Fruit fly (Drosophila melanogaster) whole organism, embryonic: ENCODE results near the gene CG13392.

Experiments
- Atf3 ChIP-seq: fragments of 200-800 bp; sonication (Bioruptor generic); optimal IDR thresholded peaks from 3 replicates; lab custom pipeline; 2016; ENCODE audit warnings: missing biosample characterization, missing genetic modification characterization
- BEAF-32 ChIP-seq: fragments of 200-800 bp; sonication (Bioruptor generic); optimal IDR thresholded peaks from 3 replicates; lab custom pipeline; 2017; ENCODE audit warnings: missing biosample characterization, missing genetic modification characterization, mild to moderate bottlenecking, moderate library complexity, missing genetic modification reagents
- Bdp1 ChIP-seq: fragments of 200-800 bp; sonication (Bioruptor generic); optimal IDR thresholded peaks from 3 replicates; lab custom pipeline; 2016; ENCODE audit warnings: missing biosample characterization, missing genetic modification characterization
- CG10147 ChIP-seq: fragments of 200-800 bp; sonication (Bioruptor generic); optimal IDR thresholded peaks from 2 replicates; lab custom pipeline; 2019; ENCODE audit warnings: missing biosample characterization, mild to moderate bottlenecking, missing genetic modification characterization, moderate library complexity
- CG14667 ChIP-seq: fragments of 200-800 bp; sonication (Bioruptor generic); IDR thresholded peaks from 2 replicates; pipeline ENCODE4 v1.3.6; 2022; ENCODE audit warnings: missing biosample characterization, missing genetic modification characterization
- CG15269 ChIP-seq: fragments of 200-800 bp; sonication (Bioruptor generic); optimal IDR thresholded peaks from 2 replicates; lab custom pipeline; 2018; ENCODE audit warnings: missing biosample characterization, mild to moderate bottlenecking, missing genetic modification characterization, moderate library complexity
- CG1603 ChIP-seq: fragments of 200-800 bp; sonication (Bioruptor generic); optimal IDR thresholded peaks from 2 replicates; lab custom pipeline; 2019; ENCODE audit warnings: missing biosample characterization, mild to moderate bottlenecking, missing genetic modification characterization, moderate library complexity
- CG17359 ChIP-seq: fragments of 200-800 bp; sonication (Bioruptor generic); optimal IDR thresholded peaks from 3 replicates; lab custom pipeline; 2018; ENCODE audit warnings: missing biosample characterization, mild to moderate bottlenecking, missing genetic modification characterization, moderate library complexity
- CG17612 ChIP-seq: fragments of 200-800 bp; sonication (Bioruptor generic); IDR thresholded peaks from 2 replicates; pipeline ENCODE4 v1.3.6; 2022; ENCODE audit warnings: missing biosample characterization, missing genetic modification characterization
- CG18262 ChIP-seq: fragments of 200-800 bp; optimal IDR thresholded peaks from 3 replicates; lab custom pipeline; 2019; ENCODE audit warnings: missing biosample characterization, mild to moderate bottlenecking, missing genetic modification characterization, moderate library complexity
- CG31224 ChIP-seq: fragments of 200-800 bp; sonication (Bioruptor generic); IDR thresholded peaks from 2 replicates; pipeline ENCODE4 v1.3.6; 2022; ENCODE audit warnings: missing biosample characterization, missing genetic modification characterization
- CG31388 ChIP-seq: fragments of 200-800 bp; sonication (Bioruptor generic); optimal IDR thresholded peaks from 2 replicates; lab custom pipeline; 2016; ENCODE audit warnings: missing biosample characterization, missing genetic modification characterization
- CG32772 ChIP-seq: fragments of 200-800 bp; sonication (Bioruptor generic); IDR thresholded peaks from 2 replicates; pipeline ENCODE4 v1.3.6; 2022; ENCODE audit warnings: missing biosample characterization, missing genetic modification characterization
- CG43689 ChIP-seq: fragments of 200-800 bp; sonication (Bioruptor generic); IDR thresholded peaks from 2 replicates; pipeline ENCODE4 v1.3.6; 2022; ENCODE audit warnings: missing biosample characterization, missing genetic modification characterization
- CG7745 ChIP-seq: fragments of 200-800 bp; sonication (Bioruptor generic); optimal IDR thresholded peaks from 2 replicates; lab custom pipeline; 2018; ENCODE audit warnings: missing biosample characterization, mild to moderate bottlenecking, missing genetic modification characterization, moderate library complexity
- CG8290 ChIP-seq, 3 experiments: fragments of 200-800 bp; sonication (Bioruptor generic); optimal IDR thresholded peaks; 2 replicates each; lab custom pipeline; 2016 to 2019; ENCODE audit warnings: missing biosample characterization in 3 of 3, missing genetic modification characterization in 3 of 3, mild to moderate bottlenecking in 2 of 3, moderate library complexity in 1 of 3
- Chrac-16 ChIP-seq: fragments of 200-800 bp; sonication (Bioruptor generic); optimal IDR thresholded peaks from 3 replicates; lab custom pipeline; 2016; ENCODE audit warnings: missing biosample characterization, missing genetic modification characterization
- CoRest ChIP-seq: fragments of 200-800 bp; sonication (Bioruptor generic); optimal IDR thresholded peaks from 3 replicates; lab custom pipeline; 2018; ENCODE audit warnings: missing biosample characterization, mild to moderate bottlenecking, missing genetic modification characterization, moderate library complexity
- D19B ChIP-seq: fragments of 200-800 bp; sonication (Bioruptor generic); optimal IDR thresholded peaks from 2 replicates; lab custom pipeline; 2017; ENCODE audit warnings: missing biosample characterization, mild to moderate bottlenecking, missing genetic modification characterization
- Dip2 ChIP-seq: fragments of 200-800 bp; sonication (Bioruptor generic); IDR thresholded peaks from 2 replicates; pipeline ENCODE4 v1.3.6; 2022; ENCODE audit warnings: missing biosample characterization, missing genetic modification characterization
- Dref ChIP-seq: fragments of 200-800 bp; sonication (Bioruptor generic); IDR thresholded peaks from 2 replicates; pipeline ENCODE4 v1.3.6; 2022; ENCODE audit warnings: missing biosample characterization, missing genetic modification characterization
- GATAe ChIP-seq: fragments of 200-800 bp; sonication (Bioruptor generic); conservative IDR thresholded peaks from 2 replicates; pipeline ENCODE4 v1.3.6; 2022; ENCODE audit warnings: missing biosample characterization, missing genetic modification characterization
- MTF-1 ChIP-seq: fragments of 200-800 bp; sonication (Bioruptor generic); optimal IDR thresholded peaks from 2 replicates; lab custom pipeline; 2018; ENCODE audit warnings: missing biosample characterization, mild to moderate bottlenecking, missing genetic modification characterization, borderline replicate concordance
- Mad ChIP-seq: fragments of 200-800 bp; sonication (Bioruptor generic); optimal IDR thresholded peaks from 2 replicates; lab custom pipeline; 2016; ENCODE audit warnings: missing biosample characterization, missing genetic modification characterization
- Opbp ChIP-seq: fragments of 200-800 bp; sonication (Bioruptor generic); IDR thresholded peaks from 3 replicates; pipeline ENCODE4 v1.3.6; 2022; ENCODE audit warnings: missing biosample characterization, missing genetic modification characterization; ENCODE audit not compliant: partially characterized antibody
- Rx ChIP-seq: fragments of 200-800 bp; sonication (Bioruptor generic); IDR thresholded peaks from 2 replicates; pipeline ENCODE4 v1.3.6; 2022; ENCODE audit warnings: missing biosample characterization, missing genetic modification characterization
- Six4 ChIP-seq: fragments of 200-800 bp; sonication (Bioruptor generic); optimal IDR thresholded peaks from 2 replicates; lab custom pipeline; 2016; ENCODE audit warnings: missing biosample characterization, missing genetic modification characterization
- abd-A ChIP-seq: fragments of 200-800 bp; sonication (Bioruptor generic); optimal IDR thresholded peaks from 3 replicates; lab custom pipeline; 2019; ENCODE audit warnings: missing biosample characterization, mild to moderate bottlenecking, missing genetic modification characterization, moderate library complexity
- amos ChIP-seq: fragments of 200-800 bp; sonication (Bioruptor generic); IDR thresholded peaks from 2 replicates; pipeline ENCODE4 v1.3.6; 2022; ENCODE audit warnings: missing biosample characterization, missing genetic modification characterization; ENCODE audit not compliant: partially characterized antibody
- ato ChIP-seq: fragments of 200-800 bp; sonication (Bioruptor generic); IDR thresholded peaks from 2 replicates; pipeline ENCODE4 v1.3.6; 2022; ENCODE audit warnings: missing biosample characterization, missing genetic modification characterization; ENCODE audit not compliant: partially characterized antibody
- bab2 ChIP-seq: fragments of 200-800 bp; sonication (Bioruptor generic); optimal IDR thresholded peaks from 2 replicates; lab custom pipeline; 2016; ENCODE audit warnings: missing biosample characterization, missing genetic modification characterization
- cg ChIP-seq: fragments of 200-800 bp; sonication (Bioruptor generic); optimal IDR thresholded peaks from 3 replicates; lab custom pipeline; 2019; ENCODE audit warnings: missing biosample characterization, mild to moderate bottlenecking, missing genetic modification characterization, moderate library complexity
- chm ChIP-seq: fragments of 200-800 bp; sonication (Bioruptor generic); IDR thresholded peaks from 2 replicates; pipeline ENCODE4 v1.3.6; 2022; ENCODE audit warnings: missing biosample characterization, missing genetic modification characterization
- chn ChIP-seq: fragments of 200-800 bp; sonication (Bioruptor generic); optimal IDR thresholded peaks from 2 replicates; lab custom pipeline; 2016; ENCODE audit warnings: missing biosample characterization, missing genetic modification characterization
- cwo ChIP-seq: fragments of 200-800 bp; sonication (Bioruptor generic); optimal IDR thresholded peaks from 3 replicates; lab custom pipeline; 2017; ENCODE audit warnings: missing biosample characterization, missing genetic modification characterization, mild to moderate bottlenecking, moderate library complexity, missing genetic modification reagents
- danr ChIP-seq: fragments of 200-800 bp; sonication (Bioruptor generic); IDR thresholded peaks from 2 replicates; pipeline ENCODE4 v1.3.6; 2022; ENCODE audit warnings: missing biosample characterization, missing genetic modification characterization
- dimm ChIP-seq: fragments of 200-800 bp; sonication (Bioruptor generic); IDR thresholded peaks from 2 replicates; pipeline ENCODE4 v1.3.6; 2022; ENCODE audit warnings: missing biosample characterization, missing genetic modification characterization
- grn ChIP-seq: fragments of 200-800 bp; sonication (Bioruptor generic); optimal IDR thresholded peaks from 3 replicates; lab custom pipeline; 2017; ENCODE audit warnings: missing biosample characterization, missing genetic modification characterization
- ham ChIP-seq: fragments of 200-800 bp; sonication (Bioruptor generic); IDR thresholded peaks from 2 replicates; pipeline ENCODE4 v1.3.6; 2022; ENCODE audit warnings: missing biosample characterization, missing genetic modification characterization
- her ChIP-seq: fragments of 200-800 bp; sonication (Bioruptor generic); optimal IDR thresholded peaks from 2 replicates; lab custom pipeline; 2016; ENCODE audit warnings: missing biosample characterization, missing genetic modification characterization
- jigr1 ChIP-seq: fragments of 200-800 bp; sonication (Bioruptor generic); IDR thresholded peaks from 3 replicates; pipeline ENCODE4 v1.3.6; 2022; ENCODE audit warnings: missing biosample characterization, missing genetic modification characterization
- lola ChIP-seq, 3 experiments: fragments of >200 bp in 2 of 3; fragments of 200-800 bp in 1 of 3; sonication (Bioruptor generic) in 1 of 3; optimal IDR thresholded peaks; 2 replicates each; lab custom pipeline; 2017 to 2019; ENCODE audit warnings: missing biosample characterization in 3 of 3, missing genetic modification characterization in 3 of 3, mild to moderate bottlenecking in 1 of 3, moderate library complexity in 1 of 3
- mam ChIP-seq: fragments of 200-800 bp; sonication (Bioruptor generic); optimal IDR thresholded peaks from 3 replicates; lab custom pipeline; 2016; ENCODE audit warnings: missing biosample characterization, missing genetic modification characterization
- slou ChIP-seq: fragments of 200-800 bp; sonication (Bioruptor generic); optimal IDR thresholded peaks from 3 replicates; lab custom pipeline; 2016; ENCODE audit warnings: missing biosample characterization, missing genetic modification characterization
- sna ChIP-seq: fragments of 200-800 bp; sonication (Bioruptor generic); IDR thresholded peaks from 2 replicates; pipeline ENCODE4 v1.3.6; 2022; ENCODE audit warnings: missing biosample characterization, missing genetic modification characterization; ENCODE audit not compliant: partially characterized antibody
- tgo ChIP-seq: fragments of 200-800 bp; sonication (Bioruptor generic); IDR thresholded peaks from 3 replicates; pipeline ENCODE4 v1.3.6; 2022; ENCODE audit warnings: missing biosample characterization, missing genetic modification characterization
- tin ChIP-seq: fragments of 200-800 bp; sonication (Bioruptor generic); optimal IDR thresholded peaks from 3 replicates; lab custom pipeline; 2016; ENCODE audit warnings: missing biosample characterization, missing genetic modification characterization
- toy ChIP-seq: fragments of 200-800 bp; sonication (Bioruptor generic); IDR thresholded peaks from 2 replicates; pipeline ENCODE4 v1.3.6; 2022; ENCODE audit warnings: missing biosample characterization, missing genetic modification characterization
- vvl ChIP-seq: fragments of 200-800 bp; sonication (Bioruptor generic); IDR thresholded peaks from 2 replicates; pipeline ENCODE4 v1.3.6; 2022; ENCODE audit warnings: missing biosample characterization, missing genetic modification characterization
- zen2 ChIP-seq: fragments of 200-800 bp; sonication (Bioruptor generic); IDR thresholded peaks from 3 replicates; pipeline ENCODE4 v1.3.6; 2022; ENCODE audit warnings: missing biosample characterization, missing genetic modification characterization; ENCODE audit not compliant: partially characterized antibody

CG13392 gene

dm6 chr2L:8382646-8383045, at the start of gene CG13392, which contains the start of gene Rcd4 (continued):
- TF ChIP-seq CG17612 (GFP tag; lab: Robert Waterston, UW) (no peak), Dref (GFP tag; lab: Robert Waterston, UW) (peak; percentile 57), D19B (GFP tag; lab: Kevin White, UChicago) (peak; percentile 29), CG17359 (peak; percentile 56), CG31388 (GFP tag; lab: Kevin White, UChicago) (no peak), BEAF-32 (GFP tag; lab: Kevin White, UChicago) (peak; percentile 63), CG15269 (tag; lab: Kevin White, UChicago) (peak; percentile 43), sna (peak; percentile 71; the same call in 1 of the 2 replicates), MTF-1 (GFP tag; lab: Kevin White, UChicago) (peak; percentile 13), zen2 (GFP tag; lab: Robert Waterston, UW) (peak; percentile 72; the same call in 2 of the 3 replicates), vvl (peak; percentile 87), CG8290 (GFP tag; optimal IDR thresholded peaks at IDR 0.05; lab: Kevin White, UChicago) (peak; percentile 70), CG8290 (tag; optimal IDR thresholded peaks at IDR 0.05; lab: Kevin White, UChicago) (peak; percentile 42 to 96), mam (GFP tag; lab: Kevin White, UChicago) (peak; percentile 84), amos (GFP tag; lab: Robert Waterston, UW) (peak; percentile 67), toy (GFP tag; lab: Robert Waterston, UW) (no peak), slou (GFP tag; lab: Kevin White, UChicago) (peak; percentile 10), lola (GFP tag; optimal IDR thresholded peaks at IDR 0.05; lab: Kevin White, UChicago) (peak in 1 of 3 experiments; percentile 6), bab2 (GFP tag; lab: Kevin White, UChicago) (peak; percentile 76), Bdp1 (peak; percentile 33), Atf3 (GFP tag; lab: Kevin White, UChicago) (peak; percentile 59), cg (no peak), chm (GFP tag; lab: Robert Waterston, UW) (peak; percentile 51; the same call in 1 of the 2 replicates), Dip2 (GFP tag; lab: Robert Waterston, UW) (no peak), Six4 (GFP tag; lab: Kevin White, UChicago) (no peak), GATAe (no peak), grn (no peak), her (GFP tag; lab: Kevin White, UChicago) (peak; percentile 81), ato (GFP tag; lab: Robert Waterston, UW) (peak; percentile 61; the same call in 1 of the 2 replicates), Mad (GFP tag; lab: Kevin White, UChicago) (peak; percentile 71), chn (peak; percentile 50), ham (no peak), Chrac-16 (GFP tag; lab: Kevin White, UChicago) (peak; percentile 61), jigr1 (no peak), abd-A (tag; lab: Kevin White, UChicago) (peak; percentile 31), dimm (GFP tag; lab: Robert Waterston, UW) (no peak), cwo (GFP tag; lab: Kevin White, UChicago) (no peak), CoRest (tag; lab: Kevin White, UChicago) (peak; percentile 55), CG43689 (GFP tag; lab: Robert Waterston, UW) (no peak), CG32772 (peak; percentile 15; the same call in 1 of the 2 replicates), CG18262 (peak; percentile 29), CG31224 (GFP tag; lab: Robert Waterston, UW) (no peak; the same call in 1 of the 2 replicates), CG14667 (GFP tag; lab: Robert Waterston, UW) (no peak), Rx (GFP tag; lab: Robert Waterston, UW) (no peak), CG7745 (no peak), CG1603 (peak; percentile 85), Opbp (GFP tag; lab: Robert Waterston, UW) (peak; percentile 77; the same call in 2 of the 3 replicates), CG10147 (GFP tag; lab: Kevin White, UChicago) (peak; percentile 58), danr (GFP tag; lab: Robert Waterston, UW) (no peak), tgo (GFP tag; lab: Robert Waterston, UW) (0 out of 3 replicates have a peak, but pooled peaks have one; percentile 20), tin (GFP tag; lab: Kevin White, UChicago) (peak; percentile 72)
